Fruit fly (Drosophila melanogaster) whole organism, embryonic: ENCODE measurements around the gene Ir93a.

ENCODE experiments used
- Bdp1 ChIP-seq: fragments of 200-800 bp; sonication (Bioruptor generic); optimal IDR thresholded peaks from 3 replicates; lab custom pipeline; 2016; ENCODE audit warnings: missing biosample characterization, missing genetic modification characterization
- Blimp-1 ChIP-seq: fragments of 200-800 bp; sonication (Bioruptor generic); optimal IDR thresholded peaks from 3 replicates; lab custom pipeline; 2018; ENCODE audit warnings: missing biosample characterization, missing genetic modification characterization, mild to moderate bottlenecking, moderate library complexity, missing genetic modification reagents
- Bteb2 ChIP-seq: fragments of 200-800 bp; sonication (Bioruptor generic); optimal IDR thresholded peaks from 2 replicates; lab custom pipeline; 2016; ENCODE audit warnings: missing biosample characterization, missing genetic modification characterization
- CG10979 ChIP-seq: fragments of 200-800 bp; sonication (Bioruptor generic); optimal IDR thresholded peaks from 2 replicates; lab custom pipeline; 2018; ENCODE audit warnings: missing biosample characterization, mild to moderate bottlenecking, missing genetic modification characterization, moderate library complexity
- CG11247 ChIP-seq: fragments of 200-800 bp; sonication (Bioruptor generic); IDR thresholded peaks from 2 replicates; pipeline ENCODE4 v1.3.6; 2022; ENCODE audit warnings: missing biosample characterization, missing genetic modification characterization
- CG11456 ChIP-seq: fragments of 200-800 bp; sonication (Bioruptor generic); IDR thresholded peaks from 3 replicates; pipeline ENCODE4 v1.3.6; 2022; ENCODE audit warnings: missing biosample characterization, missing genetic modification characterization
- CG11695 ChIP-seq: fragments of 200-800 bp; sonication (Bioruptor generic); IDR thresholded peaks from 3 replicates; pipeline ENCODE4 v1.3.6; 2022; ENCODE audit warnings: missing biosample characterization, missing genetic modification characterization
- CG14667 ChIP-seq: fragments of 200-800 bp; sonication (Bioruptor generic); IDR thresholded peaks from 2 replicates; pipeline ENCODE4 v1.3.6; 2022; ENCODE audit warnings: missing biosample characterization, missing genetic modification characterization
- CG15601 ChIP-seq: fragments of 200-800 bp; sonication (Bioruptor generic); optimal IDR thresholded peaks from 3 replicates; lab custom pipeline; 2019; ENCODE audit warnings: missing biosample characterization, mild to moderate bottlenecking, missing genetic modification characterization, moderate library complexity
- CG16815 ChIP-seq: fragments of 200-800 bp; sonication (Bioruptor generic); optimal IDR thresholded peaks from 3 replicates; lab custom pipeline; 2017; ENCODE audit warnings: missing biosample characterization, mild to moderate bottlenecking, missing genetic modification characterization
- CG16863 ChIP-seq: fragments of 200-800 bp; sonication (Bioruptor generic); optimal IDR thresholded peaks from 3 replicates; lab custom pipeline; 2016; ENCODE audit warnings: missing biosample characterization, missing genetic modification characterization
- CG1832 ChIP-seq: fragments of 200-800 bp; sonication (Bioruptor generic); optimal IDR thresholded peaks from 2 replicates; lab custom pipeline; 2017; ENCODE audit warnings: missing biosample characterization, mild to moderate bottlenecking, missing genetic modification characterization, inconsistent platforms
- CG18764 ChIP-seq: fragments of 200-800 bp; sonication (Bioruptor generic); optimal IDR thresholded peaks from 3 replicates; lab custom pipeline; 2016; ENCODE audit warnings: missing biosample characterization, missing genetic modification characterization
- CG4328 ChIP-seq: fragments of 200-800 bp; sonication (Bioruptor generic); optimal IDR thresholded peaks from 3 replicates; lab custom pipeline; 2017; ENCODE audit warnings: missing biosample characterization, missing genetic modification reagents, missing genetic modification characterization
- CG4617 ChIP-seq: fragments of 200-800 bp; sonication (Bioruptor generic); optimal IDR thresholded peaks from 3 replicates; lab custom pipeline; 2016; ENCODE audit warnings: missing biosample characterization, missing genetic modification characterization, borderline replicate concordance
- CG5180 ChIP-seq: fragments of 200-800 bp; sonication (Bioruptor generic); optimal IDR thresholded peaks from 3 replicates; lab custom pipeline; 2017; ENCODE audit warnings: missing biosample characterization, missing genetic modification characterization, mild to moderate bottlenecking, moderate library complexity, missing genetic modification reagents
- CG9797 ChIP-seq: fragments of 200-800 bp; sonication (Bioruptor generic); optimal IDR thresholded peaks from 3 replicates; lab custom pipeline; 2018; ENCODE audit warnings: missing biosample characterization, mild to moderate bottlenecking, missing genetic modification characterization
- CG9817 ChIP-seq: fragments of 200-800 bp; sonication (Bioruptor generic); optimal IDR thresholded peaks from 2 replicates; lab custom pipeline; 2018; ENCODE audit warnings: missing biosample characterization, mild to moderate bottlenecking, missing genetic modification characterization, moderate library complexity
- CkIIα-i1 ChIP-seq: fragments of 200-800 bp; sonication (Bioruptor generic); IDR thresholded peaks from 2 replicates; pipeline ENCODE4 v1.3.6; 2022; ENCODE audit warnings: missing biosample characterization, missing genetic modification characterization
- GATAe ChIP-seq: fragments of 200-800 bp; sonication (Bioruptor generic); conservative IDR thresholded peaks from 2 replicates; pipeline ENCODE4 v1.3.6; 2022; ENCODE audit warnings: missing biosample characterization, missing genetic modification characterization
- HLH3B ChIP-seq: fragments of 200-800 bp; sonication (Bioruptor generic); IDR thresholded peaks from 2 replicates; pipeline ENCODE4 v1.3.6; 2022; ENCODE audit warnings: missing biosample characterization, missing genetic modification characterization
- Jarid2 ChIP-seq: fragments of 200-800 bp; sonication (Bioruptor generic); optimal IDR thresholded peaks from 3 replicates; lab custom pipeline; 2017; ENCODE audit warnings: mild to moderate bottlenecking, missing biosample characterization, missing genetic modification reagents, missing genetic modification characterization
- Mad ChIP-seq: fragments of 200-800 bp; sonication (Bioruptor generic); optimal IDR thresholded peaks from 2 replicates; lab custom pipeline; 2016; ENCODE audit warnings: missing biosample characterization, missing genetic modification characterization
- Med ChIP-seq: fragments of 200-800 bp; sonication (Bioruptor generic); peaks from one replicate; lab custom pipeline; 2016; ENCODE audit warnings: missing biosample characterization, missing genetic modification characterization, mild to moderate bottlenecking, inconsistent platforms, moderate library complexity
- Nf-YC ChIP-seq: fragments of 200-800 bp; optimal IDR thresholded peaks from 3 replicates; lab custom pipeline; 2019; ENCODE audit warnings: missing biosample characterization, mild to moderate bottlenecking, missing genetic modification characterization, moderate library complexity
- PHDP ChIP-seq: fragments of 200-800 bp; sonication (Bioruptor generic); optimal IDR thresholded peaks from 3 replicates; lab custom pipeline; 2018; ENCODE audit warnings: missing biosample characterization, mild to moderate bottlenecking, missing genetic modification characterization, moderate library complexity
- Pdp1 ChIP-seq, 2 experiments: fragments of 200-800 bp; sonication (Bioruptor generic); optimal IDR thresholded peaks; 3 replicates each; lab custom pipeline; 2016; ENCODE audit warnings: missing biosample characterization in 2 of 2, missing genetic modification characterization in 2 of 2, mild to moderate bottlenecking in 1 of 2, moderate library complexity in 1 of 2
- Rfx ChIP-seq: fragments of 200-800 bp; sonication (Bioruptor generic); IDR thresholded peaks from 2 replicates; pipeline ENCODE4 v1.3.6; 2022; ENCODE audit warnings: missing biosample characterization, missing genetic modification characterization
- Side ChIP-seq: fragments of 200-800 bp; sonication (Bioruptor generic); optimal IDR thresholded peaks from 2 replicates; lab custom pipeline; 2016; ENCODE audit warnings: missing biosample characterization, missing genetic modification characterization
- Six4 ChIP-seq: fragments of 200-800 bp; sonication (Bioruptor generic); optimal IDR thresholded peaks from 2 replicates; lab custom pipeline; 2016; ENCODE audit warnings: missing biosample characterization, missing genetic modification characterization
- ab ChIP-seq: fragments of 200-800 bp; sonication (Bioruptor generic); optimal IDR thresholded peaks from 2 replicates; lab custom pipeline; 2016; ENCODE audit warnings: missing biosample characterization, missing genetic modification characterization
- al ChIP-seq: fragments of 200-800 bp; sonication (Bioruptor generic); IDR thresholded peaks from 2 replicates; pipeline ENCODE4 v1.3.6; 2022; ENCODE audit warnings: missing biosample characterization, missing genetic modification characterization
- cato ChIP-seq: fragments of 200-800 bp; sonication (Bioruptor generic); optimal IDR thresholded peaks from 2 replicates; lab custom pipeline; 2016; ENCODE audit warnings: missing biosample characterization, missing genetic modification characterization, borderline replicate concordance
- chn ChIP-seq: fragments of 200-800 bp; sonication (Bioruptor generic); optimal IDR thresholded peaks from 2 replicates; lab custom pipeline; 2016; ENCODE audit warnings: missing biosample characterization, missing genetic modification characterization
- corto ChIP-seq: fragments of 200-800 bp; sonication (Bioruptor generic); optimal IDR thresholded peaks from 2 replicates; lab custom pipeline; 2016; ENCODE audit warnings: missing biosample characterization, mild to moderate bottlenecking, missing genetic modification characterization, moderate library complexity
- crp ChIP-seq, 2 experiments: fragments of 200-800 bp; sonication (Bioruptor generic); optimal IDR thresholded peaks; 2 replicates in 1 of 2; 3 replicates in 1 of 2; lab custom pipeline; 2017; ENCODE audit warnings: missing biosample characterization in 2 of 2, missing genetic modification characterization in 2 of 2, mild to moderate bottlenecking in 1 of 2, moderate library complexity in 1 of 2
- da ChIP-seq: fragments of 200-800 bp; sonication (Bioruptor generic); optimal IDR thresholded peaks from 2 replicates; lab custom pipeline; 2016; ENCODE audit warnings: missing biosample characterization, missing genetic modification characterization
- hbn ChIP-seq: fragments of 200-800 bp; sonication (Bioruptor generic); IDR thresholded peaks from 2 replicates; pipeline ENCODE4 v1.3.6; 2022; ENCODE audit warnings: missing biosample characterization, missing genetic modification characterization; ENCODE audit not compliant: partially characterized antibody
- kah ChIP-seq: fragments of 200-800 bp; sonication (Bioruptor generic); optimal IDR thresholded peaks from 2 replicates; lab custom pipeline; 2018; ENCODE audit warnings: missing biosample characterization, mild to moderate bottlenecking, missing genetic modification characterization
- luna ChIP-seq: fragments of 200-800 bp; sonication (Bioruptor generic); optimal IDR thresholded peaks from 2 replicates; lab custom pipeline; 2016; ENCODE audit warnings: missing biosample characterization, missing genetic modification characterization
- mld ChIP-seq: fragments of 200-800 bp; sonication (Bioruptor generic); IDR thresholded peaks from 3 replicates; pipeline ENCODE4 v1.3.6; 2022; ENCODE audit warnings: missing biosample characterization, missing genetic modification characterization; ENCODE audit not compliant: partially characterized antibody
- nerfin-1 ChIP-seq: fragments of 200-800 bp; sonication (Bioruptor generic); optimal IDR thresholded peaks from 3 replicates; lab custom pipeline; 2019; ENCODE audit warnings: missing biosample characterization, mild to moderate bottlenecking, missing genetic modification characterization, moderate library complexity
- nerfin-2 ChIP-seq: fragments of 200-800 bp; sonication (Bioruptor generic); IDR thresholded peaks from 2 replicates; pipeline ENCODE4 v1.3.6; 2022; ENCODE audit warnings: missing biosample characterization, missing genetic modification characterization; ENCODE audit not compliant: partially characterized antibody
- pzg ChIP-seq: fragments of 200-800 bp; sonication (Bioruptor generic); optimal IDR thresholded peaks from 3 replicates; lab custom pipeline; 2018; ENCODE audit warnings: missing biosample characterization, mild to moderate bottlenecking, missing genetic modification characterization, moderate library complexity
- row ChIP-seq: fragments of 200-800 bp; sonication (Bioruptor generic); IDR thresholded peaks from 3 replicates; pipeline ENCODE4 v1.3.6; 2022; ENCODE audit warnings: missing biosample characterization, missing genetic modification characterization
- tna ChIP-seq: fragments of 200-800 bp; sonication (Bioruptor generic); IDR thresholded peaks from 2 replicates; pipeline ENCODE4 v1.3.6; 2022; ENCODE audit warnings: missing biosample characterization, missing genetic modification characterization; ENCODE audit not compliant: partially characterized antibody
- unc-4 ChIP-seq: fragments of 200-800 bp; sonication (Bioruptor generic); IDR thresholded peaks from 2 replicates; pipeline ENCODE4 v1.3.6; 2022; ENCODE audit warnings: missing biosample characterization, missing genetic modification characterization; ENCODE audit not compliant: partially characterized antibody

The Ir93a gene

dm6 chr3R:20832689-20833524 is 26.8 kb downstream of the Ir93a start, which contains the start of gene Synd (continued):
- TF ChIP-seq Pdp1 (GFP tag; optimal IDR thresholded peaks at IDR 0.05; lab: Kevin White, UChicago) = peak in 1 of 2 experiments; percentile 91
- peak; percentile 31; the same call in 1 of the 2 replicates for TF ChIP-seq hbn (GFP tag; lab: Robert Waterston, UW)
- no peak for TF ChIP-seq CG14667
- no peak for TF ChIP-seq kah (GFP tag; lab: Kevin White, UChicago)
- 0 out of 3 replicates have a peak, but pooled peaks have one; percentile 31 for TF ChIP-seq CG11695 (GFP tag; lab: Robert Waterston, UW)
- TF ChIP-seq ab (GFP tag; lab: Kevin White, UChicago) = no peak
- peak; percentile 41 for TF ChIP-seq Nf-YC (tag; lab: Kevin White, UChicago)
- peak; percentile 99 for TF ChIP-seq nerfin-1 (tag; lab: Kevin White, UChicago)
- TF ChIP-seq Jarid2 (GFP tag; lab: Kevin White, UChicago) = peak; percentile 83
- TF ChIP-seq CG4328 (GFP tag; lab: Kevin White, UChicago) = no peak
- TF ChIP-seq mld = no peak
- TF ChIP-seq chn (GFP tag; lab: Kevin White, UChicago) = no peak
- no peak for TF ChIP-seq da (GFP tag; lab: Kevin White, UChicago)
- TF ChIP-seq Rfx (GFP tag; lab: Robert Waterston, UW) = peak; percentile 16; the same call in 1 of the 2 replicates
- peak; percentile 6 for TF ChIP-seq CG10979 (tag; lab: Kevin White, UChicago)
- TF ChIP-seq crp (GFP tag; optimal IDR thresholded peaks at IDR 0.05; lab: Kevin White, UChicago) = peak in 1 of 2 experiments; percentile 64
- peak; percentile 35 for TF ChIP-seq CG4617 (GFP tag; lab: Kevin White, UChicago)
- no peak for TF ChIP-seq CG16815
- no peak for TF ChIP-seq CG18764 (GFP tag; lab: Kevin White, UChicago)
- TF ChIP-seq CG5180 (GFP tag; lab: Kevin White, UChicago) = peak; percentile 34
- TF ChIP-seq Mad (GFP tag; lab: Kevin White, UChicago) = no peak
- peak; percentile 81 for TF ChIP-seq Med (GFP tag; lab: Kevin White, UChicago)
- peak; percentile 78 for TF ChIP-seq pzg (GFP tag; lab: Kevin White, UChicago)
- no peak for TF ChIP-seq CG16863 (GFP tag; lab: Kevin White, UChicago)
- no peak for TF ChIP-seq CG11247 (GFP tag; lab: Robert Waterston, UW)
- TF ChIP-seq nerfin-2 (GFP tag; lab: Robert Waterston, UW) = no peak
- no peak for TF ChIP-seq cato (GFP tag; lab: Kevin White, UChicago)
- TF ChIP-seq row (GFP tag; lab: Robert Waterston, UW) = peak; percentile 46; the same call in 2 of the 3 replicates
- 0 out of 2 replicates have a peak, but pooled peaks have one; percentile 12 for TF ChIP-seq GATAe (GFP tag; lab: Robert Waterston, UW)
- TF ChIP-seq Bdp1 (GFP tag; lab: Kevin White, UChicago) = no peak
- TF ChIP-seq luna = no peak
- no peak for TF ChIP-seq CG11456 (GFP tag; lab: Robert Waterston, UW)
- no peak for TF ChIP-seq Side (GFP tag; lab: Kevin White, UChicago)
- TF ChIP-seq CkIIα-i1 (GFP tag; lab: Robert Waterston, UW) = no peak
- TF ChIP-seq Blimp-1 (GFP tag; lab: Kevin White, UChicago) = no peak
- no peak for TF ChIP-seq Six4 (GFP tag; lab: Kevin White, UChicago)
- no peak for TF ChIP-seq Bteb2 (GFP tag; lab: Kevin White, UChicago)
- no peak; the same call in 1 of the 2 replicates for TF ChIP-seq tna (GFP tag; lab: Robert Waterston, UW)
- TF ChIP-seq corto = no peak
- no peak for TF ChIP-seq HLH3B (GFP tag; lab: Robert Waterston, UW)
- peak; percentile 13 for TF ChIP-seq PHDP (tag; lab: Kevin White, UChicago)
- peak; percentile 49; the same call in 1 of the 2 replicates for TF ChIP-seq unc-4 (GFP tag; lab: Robert Waterston, UW)
- TF ChIP-seq CG1832 (GFP tag; lab: Kevin White, UChicago) = no peak
- no peak for TF ChIP-seq al (GFP tag; lab: Robert Waterston, UW)
- TF ChIP-seq CG9817 (tag; lab: Kevin White, UChicago) = no peak
- no peak for TF ChIP-seq CG15601 (tag; lab: Kevin White, UChicago)
- TF ChIP-seq CG9797 (GFP tag; lab: Kevin White, UChicago) = peak; percentile 85
